Worm (Caenorhabditis elegans): Measurements from ENCODE around the gene M162.15.

Gene M162.15

DNA sequence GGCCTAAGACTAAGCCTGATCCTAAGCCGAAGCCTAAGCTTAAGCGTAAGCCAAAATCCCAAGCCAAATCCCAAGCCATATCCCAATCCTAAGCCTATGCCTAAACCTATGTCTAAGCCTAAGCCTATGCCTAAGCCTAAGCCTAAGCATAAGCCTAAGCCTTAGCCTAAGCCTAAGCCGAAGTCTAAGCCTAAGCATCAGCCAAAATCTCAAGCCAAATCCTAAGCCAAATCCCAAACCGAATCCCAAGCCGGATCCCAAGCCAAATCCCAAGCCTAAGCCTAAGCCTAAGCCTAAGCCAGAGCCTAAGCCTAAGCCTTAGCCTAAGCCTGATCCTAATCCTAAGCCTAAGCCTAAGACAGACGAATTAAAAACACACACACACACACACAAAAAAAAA, 24.4 kb downstream of the M162.15 start:
- TF ChIP-seq ceh-2 (tag; optimal IDR thresholded peaks at IDR 0.05) (no peak), dve-1 (tag; optimal IDR thresholded peaks at IDR 0.05) (peak; percentile 99), fax-1 (tag; optimal IDR thresholded peaks at IDR 0.05) (no peak)

DNA sequence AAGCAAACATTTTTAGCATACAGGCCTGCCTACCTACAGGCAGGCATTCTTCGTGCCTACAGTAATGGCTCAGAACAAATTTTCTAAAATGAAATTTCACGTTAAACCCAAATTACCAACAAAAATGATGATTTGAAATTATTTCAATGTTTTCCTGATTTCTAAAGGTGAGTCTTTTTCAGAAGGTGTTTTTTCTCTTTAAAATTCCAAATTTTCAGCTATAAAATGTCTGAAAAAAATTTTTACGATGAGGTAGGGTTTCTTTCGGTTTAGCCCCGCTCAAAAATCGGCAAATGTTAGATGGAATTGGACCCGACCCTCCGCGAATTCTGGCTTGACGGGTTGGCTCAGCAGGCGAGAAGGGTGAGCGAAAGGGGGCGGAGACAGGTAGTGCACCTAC, 25.7 kb downstream of the M162.15 start, which contains the start of gene W04E12.5:
Gene W04E12.5, plus strand, starts transcription at position 301 of the 400 bp plus-strand sequence.
- TF ChIP-seq unc-86 (tag; optimal IDR thresholded peaks at IDR 0.05) (no peak), npax-4 (tag; optimal IDR thresholded peaks at IDR 0.05) (no peak), fkh-10 (GFP tag; optimal IDR thresholded peaks at IDR 0.05) (no peak), hlh-8 (tag; optimal IDR thresholded peaks at IDR 0.05) (no peak), ceh-45 (GFP tag; IDR thresholded peaks at IDR 0.05) (no peak), C08G9.2 (tag; optimal IDR thresholded peaks at IDR 0.05) (no peak), pat-9 (tag; optimal IDR thresholded peaks at IDR 0.05) (no peak), sox-4 (tag; optimal IDR thresholded peaks at IDR 0.05) (no peak), ceh-19 (GFP tag; optimal IDR thresholded peaks at IDR 0.05) (no peak), ceh-48 (tag; optimal IDR thresholded peaks at IDR 0.05) (no peak), ets-4 (tag; optimal IDR thresholded peaks at IDR 0.05) (no peak), Y22D7AL.16 (tag; optimal IDR thresholded peaks at IDR 0.05) (no peak), ref-2 (tag; optimal IDR thresholded peaks at IDR 0.05) (no peak), odd-2 (tag; optimal IDR thresholded peaks at IDR 0.05) (no peak), madf-2 (tag; optimal IDR thresholded peaks at IDR 0.05) (no peak), ceh-34 (tag; optimal IDR thresholded peaks at IDR 0.05) (no peak)

- TF ChIP-seq mec-3 (tag; optimal IDR thresholded peaks at IDR 0.05; ENCODE audit: borderline replicate concordance) (no peak), eyg-1 (tag; optimal IDR thresholded peaks at IDR 0.05) (no peak), K02D7.2 (tag; optimal IDR thresholded peaks at IDR 0.05) (no peak), pag-3 (tag; optimal IDR thresholded peaks at IDR 0.05; ENCODE audit: borderline replicate concordance) (no peak), C38D4.7 (GFP tag; optimal IDR thresholded peaks at IDR 0.05) (no peak)
Observed at ce11 chrV:19744210-19744609, 27.4 kb downstream of the M162.15 start.

- TF ChIP-seq Y22D7AL.16 (tag; optimal IDR thresholded peaks at IDR 0.05) (no peak), K09A11.1 (tag; optimal IDR thresholded peaks at IDR 0.05; ENCODE audit: insufficient read depth) (no peak), ceh-22 (tag; optimal IDR thresholded peaks at IDR 0.05) (no peak), sox-4 (tag; optimal IDR thresholded peaks at IDR 0.05) (no peak)
Observed at ce11 chrV:19743794-19744193, 27.8 kb downstream of the M162.15 start.

- TF ChIP-seq pag-3 (tag; optimal IDR thresholded peaks at IDR 0.05; ENCODE audit: borderline replicate concordance) = no peak
- no peak for TF ChIP-seq hlh-6 (tag; optimal IDR thresholded peaks at IDR 0.05)
- TF ChIP-seq lin-11 (tag; optimal IDR thresholded peaks at IDR 0.05) = no peak
- TF ChIP-seq sox-4 (tag; optimal IDR thresholded peaks at IDR 0.05) = no peak
- TF ChIP-seq gmeb-2 (tag; optimal IDR thresholded peaks at IDR 0.05) = no peak
- no peak for TF ChIP-seq pha-2 (tag; optimal IDR thresholded peaks at IDR 0.05)
- no peak for TF ChIP-seq ceh-31 (tag; optimal IDR thresholded peaks at IDR 0.05)
- no peak for TF ChIP-seq ceh-19 (GFP tag; optimal IDR thresholded peaks at IDR 0.05)
- TF ChIP-seq C08G9.2 (tag; optimal IDR thresholded peaks at IDR 0.05) = no peak
- no peak for TF ChIP-seq che-1 (tag; optimal IDR thresholded peaks at IDR 0.05)
- TF ChIP-seq K02D7.2 (tag; optimal IDR thresholded peaks at IDR 0.05) = no peak
- TF ChIP-seq unc-86 (tag; optimal IDR thresholded peaks at IDR 0.05) = no peak
- no peak for TF ChIP-seq fkh-6 (tag; optimal IDR thresholded peaks at IDR 0.05)
Observed at ce11 chrV:19743305-19743704, 28.3 kb downstream of the M162.15 start, which contains the start of gene W04E12.4. W04E12.4 (plus strand) TSS chrV:19743605.

DNA sequence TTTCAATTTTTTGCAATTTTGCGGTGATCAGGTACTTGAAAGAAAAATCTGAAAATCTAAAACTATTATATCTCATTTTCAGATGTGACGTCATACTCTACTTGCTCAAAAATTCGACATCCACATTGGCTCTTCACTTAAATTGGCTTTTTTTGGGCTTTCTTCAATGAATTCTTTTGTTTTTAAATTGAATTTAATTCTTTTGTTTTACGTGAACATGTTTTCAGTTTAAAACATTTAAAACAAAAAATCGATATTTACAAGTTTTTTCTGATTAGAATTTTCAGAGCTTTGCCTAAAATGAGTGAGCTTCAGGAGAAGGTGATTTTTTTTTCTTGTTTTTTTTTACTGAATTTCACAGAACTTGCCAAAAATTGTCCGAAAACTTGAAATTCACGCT, 29.9 kb downstream of the M162.15 start, which contains the start of gene W04E12.3:
Gene W04E12.3, plus strand, starts transcription at position 301 of the 400 bp plus-strand sequence.
- TF ChIP-seq hlh-15 (tag; optimal IDR thresholded peaks at IDR 0.05) (no peak), gmeb-2 (tag; optimal IDR thresholded peaks at IDR 0.05) (no peak), ceh-48 (tag; optimal IDR thresholded peaks at IDR 0.05) (no peak), C08G9.2 (tag; optimal IDR thresholded peaks at IDR 0.05) (no peak), che-1 (tag; optimal IDR thresholded peaks at IDR 0.05) (no peak), pax-1 (tag; optimal IDR thresholded peaks at IDR 0.05) (no peak), tbx-7 (tag; optimal IDR thresholded peaks at IDR 0.05) (no peak), ceh-2 (tag; optimal IDR thresholded peaks at IDR 0.05) (no peak), sox-2 (GFP tag; IDR thresholded peaks at IDR 0.05) (no peak), ceh-14 (tag; optimal IDR thresholded peaks at IDR 0.05) (no peak), nfya-1 (tag; optimal IDR thresholded peaks at IDR 0.05) (no peak), pat-9 (tag; optimal IDR thresholded peaks at IDR 0.05) (no peak), pag-3 (tag; optimal IDR thresholded peaks at IDR 0.05; ENCODE audit: borderline replicate concordance) (no peak), pqm-1 (tag; optimal IDR thresholded peaks at IDR 0.05) (no peak), ceh-6 (GFP tag; optimal IDR thresholded peaks at IDR 0.05) (no peak), nhr-11 (tag; optimal IDR thresholded peaks at IDR 0.05) (no peak), unc-55 (GFP tag; optimal IDR thresholded peaks at IDR 0.05) (no peak)

Data from whole organism, late embryonic.